Worm (Caenorhabditis elegans) whole organism, L1 larva: ENCODE measurements around the gene srt-16.

Experiments
- hpl-2 ChIP-seq: fragments of 150-350 bp; optimal IDR thresholded peaks from 2 replicates; lab custom pipeline; 2014; ENCODE audit warnings: missing biosample characterization, missing genetic modification reagents, missing genetic modification characterization
- lin-35 ChIP-seq, 2 experiments: fragments of 150-350 bp; optimal IDR thresholded peaks; 2 replicates each; lab custom pipeline; 2014; ENCODE audit warnings: missing biosample characterization in 2 of 2, missing genetic modification characterization in 2 of 2, missing genetic modification reagents in 2 of 2
- nhr-12 ChIP-seq: sonication (generic microtip); optimal IDR thresholded peaks from 2 replicates; lab custom pipeline; 2017; ENCODE audit warnings: missing biosample characterization, missing genetic modification characterization
- nhr-237 ChIP-seq: fragments of 150-350 bp; optimal IDR thresholded peaks from 2 replicates; lab custom pipeline; 2014; ENCODE audit warnings: missing biosample characterization, missing genetic modification characterization
- pqm-1 ChIP-seq: sonication (generic microtip); optimal IDR thresholded peaks from 3 replicates; lab custom pipeline; 2017; ENCODE audit warnings: missing biosample characterization, missing genetic modification characterization
- snpc-4 ChIP-seq: fragments of 150-350 bp; optimal IDR thresholded peaks from 2 replicates; lab custom pipeline; 2014; ENCODE audit warnings: missing biosample characterization, missing genetic modification characterization
- tbx-2 ChIP-seq: sonication (generic microtip); optimal IDR thresholded peaks from 2 replicates; lab custom pipeline; 2016; ENCODE audit warnings: missing genetic modification characterization, missing compliant biosample characterization
- ztf-11 ChIP-seq, 2 experiments: sonication (generic microtip); optimal IDR thresholded peaks; 2 replicates each; lab custom pipeline; 2016 to 2017; ENCODE audit warnings: missing genetic modification characterization in 2 of 2, missing biosample characterization in 1 of 2, missing compliant biosample characterization in 1 of 2

DNA sequence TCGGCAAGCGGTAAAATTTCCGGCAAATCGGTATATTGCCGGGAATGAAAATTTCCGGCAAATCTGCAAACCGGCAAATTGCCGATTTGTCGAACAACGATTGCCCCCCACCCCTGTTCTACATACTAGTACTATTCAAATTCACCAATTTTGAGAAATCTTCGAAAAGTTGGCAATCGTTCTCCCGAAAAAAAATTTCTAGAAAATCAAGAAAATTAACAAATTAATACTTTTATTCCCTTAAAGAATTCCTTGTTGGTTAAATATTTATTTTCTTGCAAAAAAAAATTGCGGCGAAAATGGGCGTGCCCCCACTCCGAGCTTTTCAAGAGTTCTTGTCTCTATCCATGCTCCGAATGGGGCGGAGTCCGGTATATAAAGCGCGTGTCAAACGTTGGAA lies 10.1 kb downstream of the srt-16 start, which contains the start of gene C50H11.8:
- TF ChIP-seq hpl-2 (GFP tag; lab: Kevin White, UChicago) (no peak), pqm-1 (no peak), lin-35 (GFP tag; optimal IDR thresholded peaks at IDR 0.05; lab: Kevin White, UChicago) (no peak), nhr-12 (tag; lab: Kevin White, UChicago) (no peak), nhr-237 (tag; lab: Kevin White, UChicago) (no peak), tbx-2 (tag; lab: Kevin White, UChicago) (no peak), ztf-11 (tag; optimal IDR thresholded peaks at IDR 0.05; lab: Kevin White, UChicago) (no peak), snpc-4 (tag; lab: Kevin White, UChicago) (no peak)
